Fruit fly (Drosophila melanogaster) whole organism: ENCODE measurements around the gene CG15043.

ENCODE experiments used
- CG8478 ChIP-seq: fragments of >200 bp; optimal IDR thresholded peaks from 2 replicates; lab custom pipeline; 2018; ENCODE audit warnings: inconsistent platforms
- Dll ChIP-seq: fragments of >200 bp; optimal IDR thresholded peaks from 2 replicates; lab custom pipeline; 2017
- EcR ChIP-seq, 2 experiments: fragments of >200 bp; optimal IDR thresholded peaks; 2 replicates each; lab custom pipeline; 2017; ENCODE audit warnings: missing biosample characterization in 2 of 2, missing genetic modification characterization in 2 of 2, missing genetic modification reagents in 2 of 2
- pan ChIP-seq: fragments of >200 bp; optimal IDR thresholded peaks from 2 replicates; lab custom pipeline; 2017
- psq ChIP-seq: fragments of >200 bp; optimal IDR thresholded peaks from 2 replicates; lab custom pipeline; 2017
- usp ChIP-seq: fragments of >200 bp; optimal IDR thresholded peaks from 2 replicates; lab custom pipeline; 2017; ENCODE audit warnings: missing biosample characterization, missing genetic modification characterization, mixed read lengths

Gene CG15043

DNA sequence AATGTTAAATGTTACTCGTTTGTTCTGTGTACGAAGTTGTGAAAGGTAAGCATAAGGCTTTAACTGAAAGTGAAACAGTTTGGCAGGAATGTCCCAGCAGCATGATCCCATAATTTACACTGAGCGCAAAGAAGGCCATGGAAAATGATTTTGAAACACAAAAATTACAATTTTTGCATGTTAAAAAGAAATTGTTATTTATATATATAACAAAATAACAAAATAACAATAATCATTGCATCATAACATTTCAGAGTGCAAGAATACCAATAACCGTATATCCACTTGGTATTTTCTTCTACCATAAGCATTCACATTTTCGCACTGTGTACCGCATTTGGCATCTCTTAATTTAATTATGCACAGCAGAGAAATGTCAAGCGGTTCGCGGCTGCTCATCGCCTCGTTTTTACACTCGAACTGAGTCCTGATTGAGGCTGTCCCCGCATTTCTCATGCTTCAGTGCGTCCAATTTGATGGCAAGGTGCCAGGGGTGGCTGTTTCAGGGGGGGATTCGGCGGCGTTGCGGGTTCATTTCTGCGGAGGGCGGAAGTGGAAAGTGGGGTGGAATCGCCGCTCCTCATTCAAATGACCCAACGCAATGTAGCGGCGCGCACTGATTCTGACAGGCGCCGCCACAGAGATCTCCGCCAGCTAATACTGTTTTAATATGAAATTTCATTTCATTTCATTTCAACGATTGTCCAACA, 28.6 kb upstream of the CG15043 start, which contains the start of gene CG6481:
TSS of gene CG6481 (minus strand) at position 51 of the 710 bp plus-strand sequence.
- TF ChIP-seq EcR (GFP tag; optimal IDR thresholded peaks at IDR 0.05; lab: Kevin White, UChicago): no peak
- no peak for TF ChIP-seq psq (lab: Kevin White, UChicago)
- TF ChIP-seq Dll (lab: Kevin White, UChicago): no peak
- no peak for TF ChIP-seq CG8478
- no peak for TF ChIP-seq pan (lab: Kevin White, UChicago)
- TF ChIP-seq usp: no peak

DNA sequence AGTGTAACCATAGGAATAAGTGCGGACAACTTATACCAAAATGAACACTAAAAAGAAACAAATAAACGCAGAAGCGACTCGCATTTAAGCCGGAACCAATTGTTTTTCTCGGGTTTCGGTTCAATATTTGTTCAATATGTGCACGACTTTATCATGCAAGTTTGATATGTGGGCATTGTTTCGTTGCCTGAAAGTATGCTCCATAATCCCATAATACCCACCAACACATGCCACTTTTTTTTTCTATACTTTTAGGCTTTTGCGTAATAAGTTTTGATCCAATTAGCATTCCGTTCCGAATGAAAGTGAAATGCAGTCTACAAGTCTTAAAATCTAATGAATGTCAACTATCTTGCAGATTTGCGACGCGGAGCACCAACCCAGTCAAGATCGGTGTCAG, 26.4 kb upstream of the CG15043 start:
- no peak for TF ChIP-seq usp
- TF ChIP-seq psq (lab: Kevin White, UChicago): no peak
- TF ChIP-seq EcR (GFP tag; optimal IDR thresholded peaks at IDR 0.05; lab: Kevin White, UChicago): no peak
- no peak for TF ChIP-seq Dll (lab: Kevin White, UChicago)

DNA sequence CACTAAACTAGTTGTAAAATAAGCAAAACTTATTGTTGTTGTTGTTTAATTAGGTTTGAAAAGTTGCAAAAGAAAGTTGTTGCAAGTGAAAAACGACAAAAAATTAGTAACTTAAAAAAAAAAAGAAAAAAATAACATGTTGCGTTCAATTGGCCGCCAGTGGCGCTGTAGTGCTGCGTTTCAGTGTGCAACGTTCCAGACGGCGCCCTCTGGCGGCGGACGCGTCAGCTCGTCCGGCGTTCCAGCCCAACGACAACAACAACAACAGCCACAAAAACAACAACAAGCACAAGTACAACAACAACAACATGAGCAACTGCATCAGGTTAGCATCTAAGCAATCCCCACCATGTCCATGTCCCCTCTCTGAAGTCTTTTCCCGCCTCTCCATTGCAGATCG, 23.4 kb upstream of the CG15043 start:
- TF ChIP-seq pan (lab: Kevin White, UChicago) (no peak), CG8478 (no peak), psq (lab: Kevin White, UChicago) (no peak), usp (no peak), EcR (GFP tag; optimal IDR thresholded peaks at IDR 0.05; lab: Kevin White, UChicago) (no peak), Dll (lab: Kevin White, UChicago) (no peak)

DNA sequence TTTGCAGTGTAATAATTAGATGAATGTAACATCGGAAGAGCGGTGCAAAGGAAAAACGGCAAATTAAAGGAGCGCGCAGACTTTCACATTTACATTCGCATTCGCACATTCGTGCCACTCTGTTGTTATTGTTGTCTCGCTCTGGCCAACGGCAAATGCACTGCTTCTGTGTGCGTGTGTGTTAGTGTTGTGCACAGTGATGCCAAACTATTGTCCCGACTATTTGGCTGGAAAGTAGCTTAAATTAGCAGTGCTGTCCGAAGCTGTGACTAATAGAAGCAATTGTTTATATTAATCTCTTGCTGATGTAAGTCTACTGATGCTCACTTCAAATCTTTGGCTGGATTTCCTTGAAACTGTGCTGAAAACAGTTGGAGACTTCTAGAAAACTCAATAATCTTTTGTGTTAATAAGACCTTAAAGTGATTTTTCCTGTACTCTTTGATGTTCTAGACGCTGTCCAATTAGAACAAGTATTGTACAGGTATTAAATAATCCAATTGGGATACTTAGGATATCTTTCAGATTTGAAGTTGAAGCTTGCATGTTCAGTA, 22.1 kb upstream of the CG15043 start:
- TF ChIP-seq pan (lab: Kevin White, UChicago) (no peak), EcR (GFP tag; optimal IDR thresholded peaks at IDR 0.05; lab: Kevin White, UChicago) (no peak), usp (no peak), CG8478 (no peak), Dll (lab: Kevin White, UChicago) (no peak), psq (lab: Kevin White, UChicago) (no peak)

DNA sequence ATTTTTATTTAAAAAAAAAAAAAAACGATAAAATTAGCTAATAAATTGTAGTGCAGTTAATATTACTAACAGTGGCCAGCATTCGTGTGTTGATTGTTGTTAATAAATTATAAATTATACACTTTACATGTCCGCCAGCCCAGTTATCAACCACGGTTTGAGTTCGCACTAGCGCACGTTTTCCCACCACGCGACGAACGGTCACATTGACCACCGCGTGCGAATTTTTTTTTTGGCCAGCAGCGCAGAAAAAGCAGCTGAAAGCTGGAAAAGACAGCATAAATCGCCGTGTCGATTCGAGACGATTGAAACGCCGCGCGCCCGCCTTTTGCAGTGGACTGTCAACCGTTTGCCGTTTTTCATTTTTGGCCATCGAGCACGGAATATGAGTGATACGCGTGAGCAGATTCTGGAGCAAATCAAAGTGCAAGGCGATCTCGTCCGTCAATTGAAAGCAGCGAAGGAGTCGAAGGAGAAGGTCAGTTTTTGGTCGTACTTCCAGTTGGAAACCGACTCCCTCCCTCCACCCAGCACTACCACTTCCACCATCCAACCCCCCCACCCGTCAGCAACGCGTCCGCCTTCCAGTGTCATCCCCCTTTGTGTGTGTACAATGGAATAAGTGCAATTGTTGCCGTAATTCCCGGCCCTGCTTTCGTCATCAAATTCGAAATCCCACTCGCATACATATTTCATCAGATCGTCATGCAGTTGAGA, 21.4 kb upstream of the CG15043 start, which contains the start of the genes Bx and HisRS:
TSS of gene Bx (plus strand) at position 224 of the 717 bp plus-strand sequence.
TSS of gene HisRS (plus strand) at position 224 of the 717 bp plus-strand sequence.
- TF ChIP-seq Dll (lab: Kevin White, UChicago): no peak
- TF ChIP-seq psq (lab: Kevin White, UChicago): no peak
- TF ChIP-seq EcR (GFP tag; optimal IDR thresholded peaks at IDR 0.05; lab: Kevin White, UChicago): no peak
- no peak for TF ChIP-seq pan (lab: Kevin White, UChicago)
- no peak for TF ChIP-seq CG8478
- no peak for TF ChIP-seq usp

dm6 chrX:18514767-18515166, 20.8 kb upstream of the CG15043 start, which contains the start of gene CG6470:
CG6470 (minus strand) TSS chrX:18514867.
- TF ChIP-seq CG8478: no peak
- TF ChIP-seq Dll (lab: Kevin White, UChicago): no peak
- TF ChIP-seq psq (lab: Kevin White, UChicago): no peak
- no peak for TF ChIP-seq pan (lab: Kevin White, UChicago)
- TF ChIP-seq EcR (GFP tag; optimal IDR thresholded peaks at IDR 0.05; lab: Kevin White, UChicago): no peak

DNA sequence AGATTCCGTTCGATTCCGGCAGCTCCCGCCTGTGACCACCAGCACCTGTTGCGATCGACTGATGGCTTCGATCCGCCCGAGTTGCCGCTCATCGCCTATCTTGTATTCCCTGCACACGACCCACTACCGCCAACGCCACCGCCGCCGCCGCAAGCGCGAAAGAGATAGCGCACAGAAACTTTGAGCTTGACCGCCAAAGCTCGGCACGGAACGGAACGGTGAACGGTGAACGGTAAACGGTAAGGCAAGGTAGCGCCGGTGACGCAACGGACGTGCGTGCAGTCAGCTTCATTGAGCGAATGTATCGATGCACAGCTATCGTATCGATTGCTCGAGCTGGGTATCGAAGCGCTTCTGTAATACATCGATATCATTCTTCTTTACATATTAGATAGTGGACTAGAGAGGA, 18.3 kb upstream of the CG15043 start, which contains the start of gene Ggt-1:
TSS of gene Ggt-1 (minus strand) at position 251 of the 409 bp plus-strand sequence.
- TF ChIP-seq pan (lab: Kevin White, UChicago) (no peak), usp (no peak), EcR (GFP tag; optimal IDR thresholded peaks at IDR 0.05; lab: Kevin White, UChicago) (no peak), CG8478 (no peak), psq (lab: Kevin White, UChicago) (no peak), Dll (lab: Kevin White, UChicago) (no peak)

dm6 chrX:18510884-18511283, 16.9 kb upstream of the CG15043 start:
- TF ChIP-seq psq (lab: Kevin White, UChicago): no peak
- TF ChIP-seq EcR (GFP tag; optimal IDR thresholded peaks at IDR 0.05; lab: Kevin White, UChicago): no peak
- no peak for TF ChIP-seq CG8478
- no peak for TF ChIP-seq Dll (lab: Kevin White, UChicago)
- no peak for TF ChIP-seq pan (lab: Kevin White, UChicago)
- TF ChIP-seq usp: no peak

dm6 chrX:18509430-18509829, 15.5 kb upstream of the CG15043 start:
- TF ChIP-seq CG8478 (no peak), psq (lab: Kevin White, UChicago) (no peak), usp (no peak), Dll (lab: Kevin White, UChicago) (no peak), pan (lab: Kevin White, UChicago) (no peak), EcR (GFP tag; optimal IDR thresholded peaks at IDR 0.05; lab: Kevin White, UChicago) (no peak)

DNA sequence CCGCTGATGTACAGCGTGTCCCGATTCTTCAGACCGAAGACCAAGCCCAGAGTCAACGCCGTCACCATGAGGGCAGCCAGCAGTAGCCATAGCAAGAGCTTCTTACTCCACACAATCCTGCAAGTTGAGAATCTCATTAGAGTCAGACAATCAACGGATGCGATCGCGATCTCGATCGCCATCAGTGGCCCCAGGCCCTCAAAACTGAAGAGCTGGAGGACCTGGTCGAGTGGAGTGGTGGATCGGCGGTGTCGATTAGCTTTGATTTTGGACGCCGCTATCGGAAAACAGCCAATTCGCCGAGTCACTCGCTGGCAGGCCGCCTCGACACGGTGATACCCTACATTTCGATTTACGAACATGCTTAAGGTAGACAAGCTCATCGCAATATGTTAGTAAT, 14.6 kb upstream of the CG15043 start:
- no peak for TF ChIP-seq Dll (lab: Kevin White, UChicago)
- no peak for TF ChIP-seq psq (lab: Kevin White, UChicago)
- no peak for TF ChIP-seq EcR (GFP tag; optimal IDR thresholded peaks at IDR 0.05; lab: Kevin White, UChicago)

DNA sequence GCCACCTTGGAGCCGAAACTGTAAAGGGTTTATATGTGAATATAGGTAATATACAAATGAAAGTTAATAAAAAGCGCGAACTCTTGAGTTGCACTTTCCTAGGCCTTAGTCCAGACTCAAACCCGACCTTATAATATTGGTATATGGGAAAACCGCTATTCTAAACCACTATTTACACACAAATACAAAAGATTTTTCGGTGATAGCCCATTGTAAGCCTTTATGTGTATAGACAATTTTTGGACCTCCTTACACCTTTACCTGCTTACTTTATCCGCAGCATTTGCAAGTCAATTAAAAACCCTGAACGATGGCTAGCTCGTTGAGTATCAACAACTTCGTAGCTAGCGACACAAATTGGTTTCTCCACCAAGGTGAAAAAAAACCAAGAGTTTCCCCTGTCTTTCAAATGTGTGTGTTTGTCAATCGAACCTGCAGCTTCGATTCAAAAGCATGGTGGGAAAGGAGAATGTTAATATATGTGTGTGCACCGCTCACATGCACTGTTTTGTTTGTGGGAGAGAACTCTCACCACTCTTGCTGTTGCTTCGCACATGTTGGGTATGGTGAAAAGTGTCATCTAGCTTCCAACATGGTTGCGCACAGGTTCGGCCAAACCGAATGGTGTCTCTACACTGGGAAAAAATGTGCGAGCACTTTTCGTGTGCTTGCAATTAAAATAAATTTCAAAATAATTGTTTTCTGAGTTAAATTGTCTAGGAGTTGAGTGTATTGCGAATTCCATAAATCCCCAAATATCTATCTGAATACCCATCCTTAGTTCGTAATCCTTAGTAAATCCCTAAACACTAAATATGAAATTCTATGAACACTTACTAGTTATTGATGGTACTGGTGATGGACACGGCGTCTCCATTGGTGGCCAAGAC, 12.9 kb upstream of the CG15043 start:
- TF ChIP-seq CG8478: no peak
